Worm (Caenorhabditis elegans): Measurements from ENCODE around the gene syx-6.

- TF ChIP-seq nhr-12 (tag; optimal IDR thresholded peaks at IDR 0.05) (no peak), pha-4 (tag; optimal IDR thresholded peaks at IDR 0.05) (no peak), elt-3 (tag; optimal IDR thresholded peaks at IDR 0.05) (no peak), unc-62 (GFP tag; optimal IDR thresholded peaks at IDR 0.05) (no peak), ces-1 (GFP tag; optimal IDR thresholded peaks at IDR 0.05) (no peak), ztf-11 (tag; optimal IDR thresholded peaks at IDR 0.05) (no peak), blmp-1 (tag; optimal IDR thresholded peaks at IDR 0.05) (no peak), sem-2 (GFP tag; optimal IDR thresholded peaks at IDR 0.05) (no peak), lsy-2 (tag; optimal IDR thresholded peaks at IDR 0.05) (no peak), elt-1 (tag; optimal IDR thresholded peaks at IDR 0.05; ENCODE audit: borderline replicate concordance, insufficient read depth) (no peak), sptf-1 (tag; optimal IDR thresholded peaks at IDR 0.05) (no peak), nhr-76 (tag; optimal IDR thresholded peaks at IDR 0.05) (no peak), mab-5 (tag; optimal IDR thresholded peaks at IDR 0.05) (no peak)
Measured at ce11 chrX:3126979-3127378, 37.3 kb upstream of the syx-6 start, which contains the start of gene spc-1.
